Worm (Caenorhabditis elegans): Measurements from ENCODE around the gene ins-20.

Gene ins-20

ce11 chrII:5990668-5991067 lies 20.0 kb upstream of the ins-20 start, which contains the start of gene ins-3:
ins-3 (minus strand) TSS chrII:5990768.
- TF ChIP-seq madf-10 (tag; optimal IDR thresholded peaks at IDR 0.05) = no peak
- TF ChIP-seq chd-7 (tag; optimal IDR thresholded peaks at IDR 0.05) = no peak
- TF ChIP-seq attf-3 (GFP tag; conservative IDR thresholded peaks at IDR 0.05) = no peak
- TF ChIP-seq madf-3 (GFP tag; IDR thresholded peaks at IDR 0.05) = no peak
- TF ChIP-seq xnd-1 (tag; optimal IDR thresholded peaks at IDR 0.05) = no peak
- no peak for TF ChIP-seq hmg-1.2 (GFP tag; IDR thresholded peaks at IDR 0.05)
- no peak for TF ChIP-seq nhr-179 (tag; optimal IDR thresholded peaks at IDR 0.05)
- no peak for TF ChIP-seq ets-4 (GFP tag; optimal IDR thresholded peaks at IDR 0.05)
- no peak for TF ChIP-seq mxl-1 (tag; optimal IDR thresholded peaks at IDR 0.05)
- TF ChIP-seq Y95B8A.8 (GFP tag; IDR thresholded peaks at IDR 0.05) = no peak
- no peak for TF ChIP-seq T07F8.4 (tag; optimal IDR thresholded peaks at IDR 0.05)
- TF ChIP-seq sdz-38 (tag; optimal IDR thresholded peaks at IDR 0.05) = no peak
- no peak for TF ChIP-seq unc-130 (GFP tag; optimal IDR thresholded peaks at IDR 0.05)
- TF ChIP-seq atf-7 (tag; optimal IDR thresholded peaks at IDR 0.05) = no peak
- no peak for TF ChIP-seq B0336.3 (GFP tag; IDR thresholded peaks at IDR 0.05)
- TF ChIP-seq tbx-9 (tag; optimal IDR thresholded peaks at IDR 0.05; ENCODE audit: borderline replicate concordance) = no peak

ce11 chrII:5996066-5996465 lies 14.6 kb upstream of the ins-20 start, which contains the start of gene ins-4:
ins-4 (plus strand) TSS chrII:5996366.
- TF ChIP-seq nfya-2 (GFP tag; IDR thresholded peaks at IDR 0.05) = no peak
- TF ChIP-seq atf-7 (tag; optimal IDR thresholded peaks at IDR 0.05) = no peak
- TF ChIP-seq repo-1 (tag; optimal IDR thresholded peaks at IDR 0.05) = no peak
- TF ChIP-seq snpc-3.4 (tag; optimal IDR thresholded peaks at IDR 0.05) = no peak
- TF ChIP-seq F23B12.7 (tag; optimal IDR thresholded peaks at IDR 0.05; ENCODE audit: insufficient read depth) = no peak
- TF ChIP-seq Y56A3A.18 (GFP tag; IDR thresholded peaks at IDR 0.05) = no peak
- TF ChIP-seq lin-54 (GFP tag; optimal IDR thresholded peaks at IDR 0.05) = no peak
- no peak for TF ChIP-seq B0019.2 (GFP tag; conservative IDR thresholded peaks at IDR 0.05)
- no peak for TF ChIP-seq zim-3 (tag; optimal IDR thresholded peaks at IDR 0.05)
- no peak for TF ChIP-seq ccch-3 (GFP tag; optimal IDR thresholded peaks at IDR 0.05)
- no peak for TF ChIP-seq ama-1 (optimal IDR thresholded peaks at IDR 0.05)
- TF ChIP-seq ama-1 (GFP tag; optimal IDR thresholded peaks at IDR 0.05) = no peak
- no peak for TF ChIP-seq C06A6.2 (GFP tag; conservative IDR thresholded peaks at IDR 0.05)

- TF ChIP-seq nhr-179 (tag; optimal IDR thresholded peaks at IDR 0.05) (no peak), somi-1 (GFP tag; optimal IDR thresholded peaks at IDR 0.05) (no peak), madf-10 (tag; optimal IDR thresholded peaks at IDR 0.05) (no peak), B0035.1 (tag; optimal IDR thresholded peaks at IDR 0.05) (no peak), tlf-1 (GFP tag; optimal IDR thresholded peaks at IDR 0.05) (no peak), mcd-1 (GFP tag; IDR thresholded peaks at IDR 0.05) (no peak), ceh-91 (GFP tag; IDR thresholded peaks at IDR 0.05) (no peak)
Observed at ce11 chrII:5997257-5997656, 13.4 kb upstream of the ins-20 start, which contains the start of gene ins-5. ins-5 (plus strand) TSS chrII:5997557.

- TF ChIP-seq C17E4.6 (GFP tag; IDR thresholded peaks at IDR 0.05) (no peak), nhr-80 (tag; optimal IDR thresholded peaks at IDR 0.05) (no peak), egl-44 (GFP tag; IDR thresholded peaks at IDR 0.05) (no peak), bed-1 (GFP tag; IDR thresholded peaks at IDR 0.05) (no peak), ets-4 (GFP tag; optimal IDR thresholded peaks at IDR 0.05) (no peak)
Observed at ce11 chrII:6000136-6000535, 10.5 kb upstream of the ins-20 start, which contains the start of gene ins-6. ins-6 (plus strand) TSS chrII:6000436.

Data from whole organism, young adult.